Worm (Caenorhabditis elegans): Measurements from ENCODE around the gene C08B6.3.

- TF ChIP-seq him-1 (tag; optimal IDR thresholded peaks at IDR 0.05) (no peak), W03F9.2 (tag; optimal IDR thresholded peaks at IDR 0.05) (no peak), dao-5 (tag; optimal IDR thresholded peaks at IDR 0.05) (no peak)
Measured at ce11 chrV:10083999-10084468, 28.1 kb downstream of the C08B6.3 start, which contains the start of gene nhr-12.

Data from whole organism, L4/young adult.